Fruit fly (Drosophila melanogaster) whole organism, embryonic: Measurements from ENCODE around the gene tweek.
A peak's percentile ranks its signal among the peaks of the same experiment; 100 is the strongest.

Experiments used
- Bgb ChIP-seq: fragments of 200-800 bp; sonication (Bioruptor generic); IDR thresholded peaks from 2 replicates; pipeline ENCODE4 v1.3.6; 2022; ENCODE audit warnings: missing biosample characterization, missing genetic modification characterization; ENCODE audit not compliant: partially characterized antibody
- CG10366 ChIP-seq: fragments of 200-800 bp; sonication (Bioruptor generic); IDR thresholded peaks from 2 replicates; pipeline ENCODE4 v1.3.6; 2022; ENCODE audit warnings: missing biosample characterization, missing genetic modification characterization
- CG12236 ChIP-seq: fragments of 200-800 bp; sonication (Bioruptor generic); optimal IDR thresholded peaks from 2 replicates; lab custom pipeline; 2016; ENCODE audit warnings: missing biosample characterization, missing genetic modification characterization
- CG13287 ChIP-seq: fragments of 200-800 bp; sonication (Bioruptor generic); IDR thresholded peaks from 2 replicates; pipeline ENCODE4 v1.3.6; 2022; ENCODE audit warnings: missing biosample characterization, missing genetic modification characterization; ENCODE audit not compliant: partially characterized antibody
- CG14860 ChIP-seq: fragments of 200-800 bp; sonication (Bioruptor generic); IDR thresholded peaks from 3 replicates; pipeline ENCODE4 v1.3.6; 2022; ENCODE audit warnings: missing biosample characterization, missing genetic modification characterization; ENCODE audit not compliant: partially characterized antibody
- CG15514 ChIP-seq: fragments of 200-800 bp; sonication (Bioruptor generic); optimal IDR thresholded peaks from 3 replicates; lab custom pipeline; 2017; ENCODE audit warnings: missing biosample characterization, missing genetic modification characterization, mild to moderate bottlenecking, moderate library complexity, missing genetic modification reagents
- CG16813 ChIP-seq: fragments of 200-800 bp; sonication (Bioruptor generic); IDR thresholded peaks from 3 replicates; pipeline ENCODE4 v1.3.6; 2022; ENCODE audit warnings: missing biosample characterization, missing genetic modification characterization; ENCODE audit not compliant: partially characterized antibody
- CG17829 ChIP-seq: fragments of 200-800 bp; optimal IDR thresholded peaks from 2 replicates; lab custom pipeline; 2019; ENCODE audit warnings: missing biosample characterization, mild to moderate bottlenecking, missing genetic modification characterization, moderate library complexity
- CG18262 ChIP-seq: fragments of 200-800 bp; optimal IDR thresholded peaks from 3 replicates; lab custom pipeline; 2019; ENCODE audit warnings: missing biosample characterization, mild to moderate bottlenecking, missing genetic modification characterization, moderate library complexity
- CG2116 ChIP-seq: fragments of 200-800 bp; sonication (Bioruptor generic); optimal IDR thresholded peaks from 3 replicates; lab custom pipeline; 2018; ENCODE audit warnings: missing biosample characterization, mild to moderate bottlenecking, missing genetic modification characterization
- CG31224 ChIP-seq: fragments of 200-800 bp; sonication (Bioruptor generic); IDR thresholded peaks from 2 replicates; pipeline ENCODE4 v1.3.6; 2022; ENCODE audit warnings: missing biosample characterization, missing genetic modification characterization
- CG6175 ChIP-seq: fragments of 200-800 bp; sonication (Bioruptor generic); IDR thresholded peaks from 3 replicates; pipeline ENCODE4 v1.3.6; 2022; ENCODE audit warnings: missing biosample characterization, missing genetic modification characterization
- CG6689 ChIP-seq: fragments of 200-800 bp; sonication (Bioruptor generic); IDR thresholded peaks from 2 replicates; pipeline ENCODE4 v1.3.6; 2022; ENCODE audit warnings: missing biosample characterization, missing genetic modification characterization
- CG6791 ChIP-seq: fragments of 200-800 bp; sonication (Bioruptor generic); IDR thresholded peaks from 3 replicates; pipeline ENCODE4 v1.3.6; 2022; ENCODE audit warnings: missing biosample characterization, missing genetic modification characterization; ENCODE audit not compliant: partially characterized antibody
- CG6813 ChIP-seq: fragments of 200-800 bp; sonication (Bioruptor generic); optimal IDR thresholded peaks from 2 replicates; lab custom pipeline; 2017; ENCODE audit warnings: missing biosample characterization, missing genetic modification characterization, mild to moderate bottlenecking, moderate library complexity, missing genetic modification reagents
- CG8388 ChIP-seq: fragments of 200-800 bp; sonication (Bioruptor generic); optimal IDR thresholded peaks from 2 replicates; lab custom pipeline; 2019; ENCODE audit warnings: missing biosample characterization, mild to moderate bottlenecking, missing genetic modification characterization, moderate library complexity
- Deaf1 ChIP-seq: fragments of 200-800 bp; optimal IDR thresholded peaks from 3 replicates; lab custom pipeline; 2019; ENCODE audit warnings: missing biosample characterization, mild to moderate bottlenecking, missing genetic modification characterization, moderate library complexity
- Dp ChIP-seq: fragments of 200-800 bp; sonication (Bioruptor generic); optimal IDR thresholded peaks from 2 replicates; lab custom pipeline; 2018; ENCODE audit warnings: missing biosample characterization, mild to moderate bottlenecking, missing genetic modification characterization, moderate library complexity
- E2f2 ChIP-seq: fragments of 200-800 bp; sonication (Bioruptor generic); IDR thresholded peaks from 2 replicates; pipeline ENCODE4 v1.3.6; 2022; ENCODE audit warnings: missing biosample characterization, missing genetic modification characterization
- MBD-R2 ChIP-seq: fragments of 200-800 bp; sonication (Bioruptor generic); IDR thresholded peaks from 2 replicates; pipeline ENCODE4 v1.3.6; 2022; ENCODE audit warnings: missing biosample characterization, missing genetic modification characterization
- Myb ChIP-seq: fragments of 200-800 bp; sonication (Bioruptor generic); optimal IDR thresholded peaks from 2 replicates; lab custom pipeline; 2016; ENCODE audit warnings: missing biosample characterization, missing genetic modification characterization
- Nf-YB ChIP-seq: fragments of 200-800 bp; sonication (Bioruptor generic); optimal IDR thresholded peaks from 3 replicates; lab custom pipeline; 2019; ENCODE audit warnings: missing biosample characterization, mild to moderate bottlenecking, missing genetic modification characterization, moderate library complexity
- Nf-YC ChIP-seq: fragments of 200-800 bp; optimal IDR thresholded peaks from 3 replicates; lab custom pipeline; 2019; ENCODE audit warnings: missing biosample characterization, mild to moderate bottlenecking, missing genetic modification characterization, moderate library complexity
- Opbp ChIP-seq: fragments of 200-800 bp; sonication (Bioruptor generic); IDR thresholded peaks from 3 replicates; pipeline ENCODE4 v1.3.6; 2022; ENCODE audit warnings: missing biosample characterization, missing genetic modification characterization; ENCODE audit not compliant: partially characterized antibody
- Pdp1 ChIP-seq, 2 experiments: fragments of 200-800 bp; sonication (Bioruptor generic); optimal IDR thresholded peaks; 3 replicates each; lab custom pipeline; 2016; ENCODE audit warnings: missing biosample characterization in 2 of 2, missing genetic modification characterization in 2 of 2, mild to moderate bottlenecking in 1 of 2, moderate library complexity in 1 of 2
- Ravus ChIP-seq: fragments of 200-800 bp; sonication (Bioruptor generic); IDR thresholded peaks from 2 replicates; pipeline ENCODE4 v1.3.6; 2022; ENCODE audit warnings: missing biosample characterization, missing genetic modification characterization
- Scr ChIP-seq: fragments of 200-800 bp; sonication (Bioruptor generic); IDR thresholded peaks from 2 replicates; pipeline ENCODE4 v1.3.6; 2022; ENCODE audit warnings: missing biosample characterization, missing genetic modification characterization; ENCODE audit not compliant: partially characterized antibody
- Xrp1 ChIP-seq: fragments of 200-800 bp; sonication (Bioruptor generic); IDR thresholded peaks from 2 replicates; pipeline ENCODE4 v1.3.6; 2022; ENCODE audit warnings: missing biosample characterization, missing genetic modification characterization
- YL-1 ChIP-seq: fragments of 200-800 bp; sonication (Bioruptor generic); optimal IDR thresholded peaks from 3 replicates; lab custom pipeline; 2017; ENCODE audit warnings: missing biosample characterization, mild to moderate bottlenecking, missing genetic modification characterization
- ato ChIP-seq: fragments of 200-800 bp; sonication (Bioruptor generic); IDR thresholded peaks from 2 replicates; pipeline ENCODE4 v1.3.6; 2022; ENCODE audit warnings: missing biosample characterization, missing genetic modification characterization; ENCODE audit not compliant: partially characterized antibody
- bowl ChIP-seq: fragments of 200-800 bp; sonication (Bioruptor generic); IDR thresholded peaks from 2 replicates; pipeline ENCODE4 v1.3.6; 2022; ENCODE audit warnings: missing biosample characterization, missing genetic modification characterization
- chinmo ChIP-seq: fragments of 200-800 bp; sonication (Bioruptor generic); IDR thresholded peaks from 4 replicates; pipeline ENCODE4 v1.3.6; 2022; ENCODE audit warnings: missing biosample characterization, missing genetic modification characterization; ENCODE audit not compliant: partially characterized antibody
- ci ChIP-seq: fragments of 200-800 bp; sonication (Bioruptor generic); IDR thresholded peaks from 3 replicates; pipeline ENCODE4 v1.3.6; 2022; ENCODE audit warnings: missing biosample characterization, missing genetic modification characterization
- exex ChIP-seq: fragments of 200-800 bp; sonication (Bioruptor generic); optimal IDR thresholded peaks from 4 replicates; lab custom pipeline; 2018; ENCODE audit warnings: missing biosample characterization, mild to moderate bottlenecking, missing genetic modification characterization, moderate library complexity
- fd3F ChIP-seq: fragments of 200-800 bp; sonication (Bioruptor generic); optimal IDR thresholded peaks from 2 replicates; lab custom pipeline; 2018; ENCODE audit warnings: missing biosample characterization, mild to moderate bottlenecking, missing genetic modification characterization, moderate library complexity
- hb ChIP-seq: fragments of 200-800 bp; sonication (Bioruptor generic); IDR thresholded peaks from 3 replicates; pipeline ENCODE4 v1.3.6; 2022; ENCODE audit warnings: missing biosample characterization, missing genetic modification characterization; ENCODE audit not compliant: partially characterized antibody
- hbn ChIP-seq: fragments of 200-800 bp; sonication (Bioruptor generic); IDR thresholded peaks from 2 replicates; pipeline ENCODE4 v1.3.6; 2022; ENCODE audit warnings: missing biosample characterization, missing genetic modification characterization; ENCODE audit not compliant: partially characterized antibody
- inv ChIP-seq: fragments of 200-800 bp; sonication (Bioruptor generic); IDR thresholded peaks from 2 replicates; pipeline ENCODE4 v1.3.6; 2022; ENCODE audit warnings: missing biosample characterization, missing genetic modification characterization; ENCODE audit not compliant: partially characterized antibody
- lab ChIP-seq: fragments of 200-800 bp; sonication (Bioruptor generic); optimal IDR thresholded peaks from 3 replicates; lab custom pipeline; 2017; ENCODE audit warnings: missing biosample characterization, missing genetic modification characterization, mild to moderate bottlenecking, moderate library complexity, missing genetic modification reagents
- lola ChIP-seq, 3 experiments: fragments of >200 bp in 2 of 3; fragments of 200-800 bp in 1 of 3; sonication (Bioruptor generic) in 1 of 3; optimal IDR thresholded peaks; 2 replicates each; lab custom pipeline; 2017 to 2019; ENCODE audit warnings: missing biosample characterization in 3 of 3, missing genetic modification characterization in 3 of 3, mild to moderate bottlenecking in 1 of 3, moderate library complexity in 1 of 3
- nau ChIP-seq: fragments of 200-800 bp; sonication (Bioruptor generic); optimal IDR thresholded peaks from 3 replicates; lab custom pipeline; 2017; ENCODE audit warnings: missing biosample characterization, mild to moderate bottlenecking, missing genetic modification characterization, missing genetic modification reagents
- sens ChIP-seq: fragments of 200-800 bp; sonication (Bioruptor generic); peaks from one replicate; lab custom pipeline; 2016; ENCODE audit warnings: missing biosample characterization, missing genetic modification characterization
- sna ChIP-seq: fragments of 200-800 bp; sonication (Bioruptor generic); IDR thresholded peaks from 2 replicates; pipeline ENCODE4 v1.3.6; 2022; ENCODE audit warnings: missing biosample characterization, missing genetic modification characterization; ENCODE audit not compliant: partially characterized antibody
- stwl ChIP-seq: fragments of 200-800 bp; sonication (Bioruptor generic); optimal IDR thresholded peaks from 3 replicates; lab custom pipeline; 2018; ENCODE audit warnings: missing biosample characterization, mild to moderate bottlenecking, missing genetic modification characterization, moderate library complexity
- vnd ChIP-seq: fragments of 200-800 bp; sonication (Bioruptor generic); IDR thresholded peaks from 3 replicates; pipeline ENCODE4 v1.3.6; 2022; ENCODE audit warnings: missing biosample characterization, missing genetic modification characterization; ENCODE audit not compliant: partially characterized antibody
- yki ChIP-seq: fragments of >200 bp; optimal IDR thresholded peaks from 3 replicates; lab custom pipeline; 2018
- zen2 ChIP-seq: fragments of 200-800 bp; sonication (Bioruptor generic); IDR thresholded peaks from 3 replicates; pipeline ENCODE4 v1.3.6; 2022; ENCODE audit warnings: missing biosample characterization, missing genetic modification characterization; ENCODE audit not compliant: partially characterized antibody
- zfh2 ChIP-seq: fragments of 200-800 bp; sonication (Bioruptor generic); optimal IDR thresholded peaks from 2 replicates; lab custom pipeline; 2016; ENCODE audit warnings: missing biosample characterization, missing genetic modification characterization

Gene tweek

DNA sequence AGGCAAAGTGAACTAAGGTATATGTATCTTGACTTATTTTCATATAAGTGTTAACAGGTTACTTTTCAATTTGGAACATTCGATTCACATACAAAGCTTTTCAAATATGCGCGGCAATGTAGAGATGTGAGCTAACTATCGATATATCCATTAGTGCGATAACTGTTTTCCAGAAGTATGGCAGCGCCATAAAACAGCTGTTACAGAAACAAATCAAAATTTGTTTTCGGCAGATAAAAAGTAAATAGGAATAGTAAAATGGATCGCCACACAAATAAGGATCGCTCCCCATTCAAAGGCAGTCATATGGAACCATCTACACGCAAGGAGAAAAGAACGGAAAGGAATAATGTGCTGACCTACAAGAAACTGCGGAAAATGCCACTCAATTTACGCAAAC is 9.0 kb upstream of the tweek start, which contains the start of the genes CG32832, CG31743 and CG34313 (continued):
- peak; percentile 77 for TF ChIP-seq sna
- TF ChIP-seq CG13287, result peak; percentile 90
- TF ChIP-seq CG6791 (GFP tag; lab: Robert Waterston, UW), result peak; percentile 74
- no peak for TF ChIP-seq fd3F
- TF ChIP-seq exex (tag; lab: Kevin White, UChicago), result peak; percentile 20
- no peak for TF ChIP-seq CG31224 (GFP tag; lab: Robert Waterston, UW)
- no peak for TF ChIP-seq lab (GFP tag; lab: Kevin White, UChicago)
- TF ChIP-seq CG14860, result 0 out of 3 replicates have a peak, but pooled peaks have one; percentile 40
- peak; percentile 43 for TF ChIP-seq Deaf1 (tag; lab: Kevin White, UChicago)
- peak; percentile 78 for TF ChIP-seq Scr
- TF ChIP-seq nau (GFP tag; lab: Kevin White, UChicago), result peak; percentile 32
- peak; percentile 24 for TF ChIP-seq CG17829
- TF ChIP-seq chinmo (GFP tag; lab: Robert Waterston, UW), result peak; percentile 79; the same call in 3 of the 4 replicates
- TF ChIP-seq MBD-R2 (GFP tag; lab: Robert Waterston, UW), result peak; percentile 88
- TF ChIP-seq Ravus (GFP tag; lab: Robert Waterston, UW), result no peak
- TF ChIP-seq ci (GFP tag; lab: Robert Waterston, UW), result peak; percentile 39; the same call in 1 of the 3 replicates
- peak; percentile 44 for TF ChIP-seq CG15514 (GFP tag; lab: Kevin White, UChicago)
- TF ChIP-seq CG6689 (GFP tag; lab: Robert Waterston, UW), result no peak
- peak; percentile 74 for TF ChIP-seq CG16813
- TF ChIP-seq sens (GFP tag; lab: Kevin White, UChicago), result peak; percentile 72
- peak; percentile 82 for TF ChIP-seq Opbp (GFP tag; lab: Robert Waterston, UW)
- peak; percentile 98 for TF ChIP-seq E2f2
- TF ChIP-seq zen2 (GFP tag; lab: Robert Waterston, UW), result peak; percentile 64; the same call in 1 of the 3 replicates
- TF ChIP-seq Xrp1, result no peak
- TF ChIP-seq lola (GFP tag; optimal IDR thresholded peaks at IDR 0.05; lab: Kevin White, UChicago), result no peak
- TF ChIP-seq YL-1 (GFP tag; lab: Kevin White, UChicago), result peak; percentile 12
- peak; percentile 58 for TF ChIP-seq inv
- TF ChIP-seq Nf-YC (tag; lab: Kevin White, UChicago), result peak; percentile 30
- no peak for TF ChIP-seq bowl (GFP tag; lab: Robert Waterston, UW)
- TF ChIP-seq Dp, result peak; percentile 97
- TF ChIP-seq ato (GFP tag; lab: Robert Waterston, UW), result 0 out of 2 replicates have a peak, but pooled peaks have one; percentile 25
- peak; percentile 79 for TF ChIP-seq hbn (GFP tag; lab: Robert Waterston, UW)
- TF ChIP-seq Nf-YB (GFP tag; lab: Kevin White, UChicago), result no peak
- TF ChIP-seq yki (lab: Kevin White, UChicago), result no peak
- peak; percentile 65; the same call in 1 of the 3 replicates for TF ChIP-seq hb (GFP tag; lab: Robert Waterston, UW)
- peak; percentile 82 for TF ChIP-seq stwl
- no peak for TF ChIP-seq CG8388 (GFP tag; lab: Kevin White, UChicago)
- no peak for TF ChIP-seq CG6813 (GFP tag; lab: Kevin White, UChicago)
- no peak for TF ChIP-seq CG6175
- TF ChIP-seq Myb (GFP tag; lab: Kevin White, UChicago), result peak; percentile 88
- TF ChIP-seq zfh2, result no peak
- TF ChIP-seq CG18262 (tag; lab: Kevin White, UChicago), result no peak
- TF ChIP-seq CG12236 (GFP tag; lab: Kevin White, UChicago), result no peak
- peak; percentile 49 for TF ChIP-seq CG2116 (GFP tag; lab: Kevin White, UChicago)
- peak; percentile 42; the same call in 1 of the 3 replicates for TF ChIP-seq vnd (GFP tag; lab: Robert Waterston, UW)
- TF ChIP-seq Pdp1 (GFP tag; optimal IDR thresholded peaks at IDR 0.05; lab: Kevin White, UChicago), result peak in 1 of 2 experiments; percentile 30
- no peak for TF ChIP-seq CG10366 (GFP tag; lab: Robert Waterston, UW)
- TF ChIP-seq Bgb (GFP tag; lab: Robert Waterston, UW), result peak; percentile 76
